Worm (Caenorhabditis elegans): ENCODE data around the gene tat-2.
A peak's percentile ranks its signal among the peaks of the same experiment; 100 is the strongest.

tat-2 gene

DNA sequence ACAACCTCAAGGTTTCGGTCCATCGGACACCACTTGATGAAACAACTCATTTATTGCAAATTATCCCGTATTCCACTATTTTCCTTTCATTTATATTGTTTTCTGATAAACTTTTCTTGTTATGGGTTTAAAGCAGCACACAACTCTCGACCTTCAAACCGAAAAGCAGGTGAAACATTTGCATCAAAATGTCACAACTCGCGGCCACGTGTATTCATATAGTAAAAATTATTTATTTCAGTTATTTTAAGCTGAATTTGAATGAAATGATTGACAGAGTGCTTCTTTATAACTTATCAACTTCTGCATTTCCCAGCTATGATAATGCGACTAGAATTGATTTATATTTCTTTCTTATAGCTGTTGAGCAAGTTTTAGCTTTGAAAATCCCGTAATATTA lies 34.8 kb downstream of the tat-2 start, which contains the start of gene srw-95:
TSS of gene srw-95 (plus strand) at position 213 of the 400 bp plus-strand sequence.
- peak in 1 of 2 experiments; percentile 36 for TF ChIP-seq unc-62 (GFP tag; optimal IDR thresholded peaks at IDR 0.05 in 1 of 2)
- no peak for TF ChIP-seq unc-62 (tag; optimal IDR thresholded peaks at IDR 0.05)
- TF ChIP-seq F49E8.2 (tag; optimal IDR thresholded peaks at IDR 0.05; ENCODE audit: borderline replicate concordance), result peak; percentile 22
- TF ChIP-seq lsy-2 (tag; optimal IDR thresholded peaks at IDR 0.05), result peak in 1 of 2 experiments; percentile 3
- TF ChIP-seq snpc-1.2 (GFP tag; IDR thresholded peaks at IDR 0.05), result peak; percentile 85; the same call in 1 of the 2 replicates
- peak; percentile 60 for TF ChIP-seq lin-38 (GFP tag; IDR thresholded peaks at IDR 0.05)
- TF ChIP-seq Y105C5A.15 (GFP tag; IDR thresholded peaks at IDR 0.05), result peak; percentile 57; the same call in 1 of the 2 replicates
- TF ChIP-seq hlh-11 (tag; optimal IDR thresholded peaks at IDR 0.05), result no peak
- TF ChIP-seq ceh-44 (GFP tag; IDR thresholded peaks at IDR 0.05), result no peak
- TF ChIP-seq tra-1 (GFP tag; IDR thresholded peaks at IDR 0.05), result no peak
- TF ChIP-seq T26A8.4 (GFP tag; IDR thresholded peaks at IDR 0.05), result peak; percentile 18; the same call in 1 of the 2 replicates

DNA sequence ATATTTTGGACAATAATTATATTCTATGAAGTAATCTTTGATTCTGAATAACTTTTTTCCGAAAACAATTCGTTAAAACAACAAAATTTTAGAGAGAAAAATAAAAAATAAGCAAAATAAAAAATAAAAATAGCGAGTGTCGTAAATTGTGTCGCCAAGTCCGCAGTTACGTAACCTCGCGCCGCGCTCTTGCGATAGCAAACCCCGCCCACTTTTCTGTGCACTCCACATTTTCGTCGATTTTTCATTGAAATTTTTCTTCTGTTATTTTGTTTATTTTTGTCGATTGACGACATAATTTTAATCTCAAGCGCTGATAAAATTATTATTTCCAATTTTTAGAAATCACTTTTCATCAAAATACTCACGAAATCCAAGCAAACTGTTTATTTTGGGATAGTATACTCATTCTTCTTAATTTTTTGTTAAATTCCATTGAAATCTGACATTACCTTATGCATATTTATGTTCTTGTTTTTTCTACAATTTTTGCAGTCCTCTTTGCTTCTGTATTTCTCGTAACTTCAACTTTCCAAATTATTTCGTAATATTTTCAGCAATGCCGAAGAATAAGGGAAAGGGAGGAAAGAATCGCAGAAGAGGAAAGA lies 36.2 kb downstream of the tat-2 start, which contains the start of gene eif-1.A:
TSS of gene eif-1.A (plus strand) at position 558 of the 608 bp plus-strand sequence.
- TF ChIP-seq lin-38 (GFP tag; IDR thresholded peaks at IDR 0.05) (peak; percentile 66), rbr-2 (tag; optimal IDR thresholded peaks at IDR 0.05) (peak; percentile 24), nhr-102 (tag; optimal IDR thresholded peaks at IDR 0.05) (no peak), jun-1 (tag; optimal IDR thresholded peaks at IDR 0.05) (no peak), dpl-1 (GFP tag; optimal IDR thresholded peaks at IDR 0.05) (peak; percentile 47), nhr-48 (tag; optimal IDR thresholded peaks at IDR 0.05) (no peak), mep-1 (tag; optimal IDR thresholded peaks at IDR 0.05) (peak; percentile 61), daf-16 (GFP tag; optimal IDR thresholded peaks at IDR 0.05) (no peak), daf-16 (tag; optimal IDR thresholded peaks at IDR 0.05) (peak; percentile 40), ceh-82 (tag; optimal IDR thresholded peaks at IDR 0.05) (no peak), saeg-2 (GFP tag; IDR thresholded peaks at IDR 0.05) (no peak), spr-3 (GFP tag; optimal IDR thresholded peaks at IDR 0.05) (no peak), nhr-11 (tag; optimal IDR thresholded peaks at IDR 0.05) (no peak), snpc-1.2 (GFP tag; IDR thresholded peaks at IDR 0.05) (peak; percentile 24; the same call in 1 of the 2 replicates), ceh-20 (GFP tag; IDR thresholded peaks at IDR 0.05) (no peak), spr-1 (tag; optimal IDR thresholded peaks at IDR 0.05) (no peak), lsy-2 (tag; optimal IDR thresholded peaks at IDR 0.05) (peak in 1 of 2 experiments; percentile 85), ctbp-1 (GFP tag; IDR thresholded peaks at IDR 0.05) (no peak), nhr-77 (tag; optimal IDR thresholded peaks at IDR 0.05) (peak; percentile 30), nhr-6 (tag; optimal IDR thresholded peaks at IDR 0.05) (peak; percentile 45), mes-2 (tag; optimal IDR thresholded peaks at IDR 0.05; ENCODE audit: poor library complexity, severe bottlenecking) (peak; percentile 87), vab-7 (GFP tag; IDR thresholded peaks at IDR 0.05) (no peak), Y5F2A.4 (GFP tag; optimal IDR thresholded peaks at IDR 0.05) (no peak), hlh-11 (tag; optimal IDR thresholded peaks at IDR 0.05) (peak; percentile 29), ceh-28 (tag; optimal IDR thresholded peaks at IDR 0.05) (no peak), dve-1 (tag; optimal IDR thresholded peaks at IDR 0.05; ENCODE audit: insufficient read depth) (peak; percentile 37), nhr-28 (tag; optimal IDR thresholded peaks at IDR 0.05) (peak; percentile 51), mdt-29 (GFP tag; IDR thresholded peaks at IDR 0.05) (no peak), hlh-30 (tag; optimal IDR thresholded peaks at IDR 0.05; ENCODE audit: insufficient read depth) (peak; percentile 26), tra-1 (GFP tag; IDR thresholded peaks at IDR 0.05) (no peak)

DNA sequence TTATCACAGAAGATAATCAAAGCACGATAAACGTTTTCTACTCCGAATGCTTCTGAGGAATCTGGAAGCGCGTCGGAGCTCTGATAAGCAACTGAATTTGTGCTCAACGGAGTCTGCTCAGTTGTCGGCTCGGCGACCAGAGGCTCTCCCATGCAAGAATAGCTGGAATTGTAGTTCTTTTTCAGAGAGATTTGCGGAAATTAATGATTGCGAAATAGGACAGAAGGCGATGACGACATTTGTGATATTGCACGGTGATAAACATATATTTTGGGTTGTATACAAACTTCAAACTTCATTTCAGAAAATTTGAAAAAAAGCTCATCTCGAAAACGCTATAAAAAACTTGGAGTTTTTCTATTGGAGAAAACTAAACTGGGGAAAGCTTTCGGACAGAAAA lies 36.9 kb downstream of the tat-2 start, which contains the start of gene H06H21.37:
TSS of gene H06H21.37 (minus strand) at position 162 of the 400 bp plus-strand sequence.
- no peak for TF ChIP-seq nhr-76 (tag; optimal IDR thresholded peaks at IDR 0.05)
- no peak for TF ChIP-seq nhr-48 (tag; optimal IDR thresholded peaks at IDR 0.05)
- no peak for TF ChIP-seq sdz-12 (GFP tag; optimal IDR thresholded peaks at IDR 0.05)
- no peak for TF ChIP-seq hlh-11 (tag; optimal IDR thresholded peaks at IDR 0.05)
- no peak for TF ChIP-seq zip-2 (tag; optimal IDR thresholded peaks at IDR 0.05)
- no peak for TF ChIP-seq dpl-1 (GFP tag; optimal IDR thresholded peaks at IDR 0.05)
- no peak for TF ChIP-seq nhr-102 (tag; optimal IDR thresholded peaks at IDR 0.05)
